Fruit fly (Drosophila melanogaster): ENCODE results near the gene Oseg4.

Oseg4 gene

dm6 chr3L:1774713-1775648 lies 39.4 kb upstream of the Oseg4 start, which contains the start of the genes CG13933 and PolD2 (continued):
- TF ChIP-seq pan (optimal IDR thresholded peaks at IDR 0.05) (no peak), pan (GFP tag; optimal IDR thresholded peaks at IDR 0.05 in 1 of 2, IDR thresholded peaks at IDR 0.05 in 1 of 2) (peak in 1 of 2 experiments; percentile 96), ap (GFP tag; IDR thresholded peaks at IDR 0.05) (peak; percentile 99), psq (GFP tag; optimal IDR thresholded peaks at IDR 0.05) (peak; percentile 92), pros (GFP tag; optimal IDR thresholded peaks at IDR 0.05) (no peak), ATbp (GFP tag; optimal IDR thresholded peaks at IDR 0.05) (no peak), CG8290 (GFP tag; optimal IDR thresholded peaks at IDR 0.05) (no peak), CG8290 (tag; optimal IDR thresholded peaks at IDR 0.05) (no peak), kay (GFP tag; optimal IDR thresholded peaks at IDR 0.05) (peak; percentile 93), Gsc (GFP tag; IDR thresholded peaks at IDR 0.05) (peak; percentile 91), CG2202 (tag; optimal IDR thresholded peaks at IDR 0.05) (peak; percentile 96), fd3F (GFP tag; optimal IDR thresholded peaks at IDR 0.05) (peak; percentile 98), CG17912 (GFP tag; optimal IDR thresholded peaks at IDR 0.05) (peak; percentile 85), CG34224 (GFP tag; IDR thresholded peaks at IDR 0.05; ENCODE audit: partially characterized antibody) (peak; percentile 85), CG3838 (GFP tag; optimal IDR thresholded peaks at IDR 0.05) (peak; percentile 79), Eip74EF (GFP tag; optimal IDR thresholded peaks at IDR 0.05) (peak in 1 of 2 experiments; percentile 97), hbn (GFP tag; IDR thresholded peaks at IDR 0.05; ENCODE audit: partially characterized antibody) (peak; percentile 69), chm (GFP tag; IDR thresholded peaks at IDR 0.05) (peak; percentile 98), phol (tag; optimal IDR thresholded peaks at IDR 0.05) (peak; percentile 88), bcd (GFP tag; optimal IDR thresholded peaks at IDR 0.05) (peak; percentile 94), zfh2 (GFP tag; optimal IDR thresholded peaks at IDR 0.05) (peak; percentile 65), onecut (GFP tag; IDR thresholded peaks at IDR 0.05) (peak; percentile 91), bigmax (GFP tag; optimal IDR thresholded peaks at IDR 0.05) (no peak), wor (GFP tag; IDR thresholded peaks at IDR 0.05) (peak; percentile 98), CG14441 (GFP tag; IDR thresholded peaks at IDR 0.05) (peak; percentile 99), pum (GFP tag; optimal IDR thresholded peaks at IDR 0.05) (peak; percentile 65), Hmr (GFP tag; optimal IDR thresholded peaks at IDR 0.05) (peak; percentile 96), tgo (GFP tag; IDR thresholded peaks at IDR 0.05) (peak; percentile 97), Oli (tag; optimal IDR thresholded peaks at IDR 0.05) (peak; percentile 99), unpg (GFP tag; optimal IDR thresholded peaks at IDR 0.05) (peak; percentile 98), cad (GFP tag; optimal IDR thresholded peaks at IDR 0.05) (no peak), tna (GFP tag; IDR thresholded peaks at IDR 0.05; ENCODE audit: partially characterized antibody) (peak; percentile 90), CG5953 (GFP tag; IDR thresholded peaks at IDR 0.05) (peak; percentile 98), Mes4 (GFP tag; optimal IDR thresholded peaks at IDR 0.05) (peak; percentile 56), Hand (GFP tag; optimal IDR thresholded peaks at IDR 0.05) (peak; percentile 97), bab2 (GFP tag; optimal IDR thresholded peaks at IDR 0.05) (peak; percentile 91), Sry-β (GFP tag; optimal IDR thresholded peaks at IDR 0.05) (peak; percentile 18), Hr39 (optimal IDR thresholded peaks at IDR 0.05) (no peak), CG9932 (GFP tag; IDR thresholded peaks at IDR 0.05) (peak; percentile 99), seq (GFP tag; IDR thresholded peaks at IDR 0.05) (peak; percentile 98), CG6272 (GFP tag; IDR thresholded peaks at IDR 0.05) (peak; percentile 92), CG13775 (GFP tag; optimal IDR thresholded peaks at IDR 0.05) (peak; percentile 96), HLH4C (GFP tag; IDR thresholded peaks at IDR 0.05; ENCODE audit: partially characterized antibody) (peak; percentile 95), trh (GFP tag; optimal IDR thresholded peaks at IDR 0.05) (peak; percentile 92), toy (GFP tag; IDR thresholded peaks at IDR 0.05) (peak; percentile 82), cg (GFP tag; optimal IDR thresholded peaks at IDR 0.05) (no peak), bowl (GFP tag; IDR thresholded peaks at IDR 0.05) (peak; percentile 99), CG8359 (GFP tag; optimal IDR thresholded peaks at IDR 0.05; ENCODE audit: borderline replicate concordance) (peak; percentile 64), eyg (GFP tag; optimal IDR thresholded peaks at IDR 0.05) (no peak)
